Fruit fly (Drosophila melanogaster) Kc167 (cell line): Measurements from ENCODE around the gene Cyp9f3.

Source experiments
- Sin3A ChIP-seq: fragments of >200 bp; optimal IDR thresholded peaks from 2 replicates; lab custom pipeline; 2018; ENCODE audit warnings: missing external identifiers
- h ChIP-seq: fragments of >200 bp; optimal IDR thresholded peaks from 3 replicates; lab custom pipeline; 2018; ENCODE audit warnings: missing external identifiers
- psq ChIP-seq: fragments of >200 bp; optimal IDR thresholded peaks from 2 replicates; lab custom pipeline; 2017; ENCODE audit warnings: missing external identifiers
- ttk ChIP-seq: sonication (Bioruptor generic); optimal IDR thresholded peaks from 2 replicates; lab custom pipeline; 2017; ENCODE audit warnings: missing external identifiers

dm6 chr3R:12425510-12426309 is 27.0 kb upstream of the Cyp9f3 start, which contains the start of gene Pp1-87B:
- TF ChIP-seq psq (peak; percentile 100), Sin3A (lab: Kevin White, UChicago) (peak; percentile 32), h (lab: Kevin White, UChicago) (no peak), ttk (no peak)
